Worm (Caenorhabditis elegans) whole organism, L4 larva: ENCODE data around the gene srh-22.

Experiments
- D1046.2 ChIP-seq: fragments of 200-800 bp; sonication (Bioruptor generic); IDR thresholded peaks from 2 replicates; pipeline ENCODE4 v1.3.6; 2022; ENCODE audit warnings: missing genetic modification characterization, missing compliant biosample characterization
- F49E8.2 ChIP-seq: sonication (generic microtip); optimal IDR thresholded peaks from 2 replicates; lab custom pipeline; 2016; ENCODE audit warnings: missing compliant biosample characterization, mild to moderate bottlenecking, missing genetic modification characterization, borderline replicate concordance
- Y105C5A.15 ChIP-seq: fragments of 200-800 bp; sonication (Bioruptor generic); IDR thresholded peaks from 2 replicates; pipeline ENCODE4 v1.3.6; 2022; ENCODE audit warnings: missing genetic modification characterization, missing compliant biosample characterization
- Y48G9A.11 ChIP-seq: fragments of 200-800 bp; sonication (Bioruptor generic); IDR thresholded peaks from 2 replicates; pipeline ENCODE4 v1.3.6; 2022; ENCODE audit warnings: missing genetic modification reagents, missing genetic modification characterization, missing compliant biosample characterization
- ZK337.2 ChIP-seq: fragments of 200-800 bp; sonication (Bioruptor generic); IDR thresholded peaks from 2 replicates; pipeline ENCODE4 v1.3.6; 2022; ENCODE audit warnings: missing genetic modification reagents, missing genetic modification characterization, missing compliant biosample characterization
- attf-4 ChIP-seq: sonication (generic microtip); optimal IDR thresholded peaks from 3 replicates; lab custom pipeline; 2017; ENCODE audit warnings: missing biosample characterization, missing genetic modification characterization
- ceh-28 ChIP-seq: fragments of 150-350 bp; optimal IDR thresholded peaks from 2 replicates; lab custom pipeline; 2014; ENCODE audit warnings: missing biosample characterization, missing genetic modification reagents, missing genetic modification characterization
- daf-16 ChIP-seq, 3 experiments: sonication (generic microtip); optimal IDR thresholded peaks; 2 replicates each; lab custom pipeline; 2016 to 2017; ENCODE audit warnings: missing genetic modification characterization in 3 of 3, missing genetic modification reagents in 3 of 3, mild to moderate bottlenecking in 2 of 3, missing compliant biosample characterization in 2 of 3, missing biosample characterization in 1 of 3, moderate library complexity in 1 of 3
- daf-19 ChIP-seq: fragments of 200-800 bp; sonication (Bioruptor generic); conservative IDR thresholded peaks from 2 replicates; pipeline ENCODE4 v1.3.6; 2022; ENCODE audit warnings: missing genetic modification characterization, missing compliant biosample characterization
- dmd-6 ChIP-seq: fragments of 200-800 bp; sonication (Bioruptor generic); IDR thresholded peaks from 2 replicates; pipeline ENCODE4 v1.3.6; 2022; ENCODE audit warnings: missing genetic modification reagents, missing genetic modification characterization, missing compliant biosample characterization
- dve-1 ChIP-seq: sonication (generic microtip); optimal IDR thresholded peaks from 2 replicates; lab custom pipeline; 2017; ENCODE audit warnings: antibody characterized with exemption, mild to moderate bottlenecking, missing genetic modification characterization, missing compliant biosample characterization; ENCODE audit not compliant: insufficient read depth
- hlh-11 ChIP-seq: fragments of 200-800 bp; sonication (Bioruptor generic); optimal IDR thresholded peaks from 2 replicates; lab custom pipeline; 2018; ENCODE audit warnings: mild to moderate bottlenecking, missing genetic modification characterization, missing compliant biosample characterization
- hlh-30 ChIP-seq: sonication (generic microtip); optimal IDR thresholded peaks from 2 replicates; lab custom pipeline; 2017; ENCODE audit warnings: antibody characterized with exemption, mild to moderate bottlenecking, missing genetic modification characterization, missing compliant biosample characterization; ENCODE audit not compliant: insufficient read depth
- hmg-1.1 ChIP-seq: fragments of 200-800 bp; sonication (Bioruptor generic); IDR thresholded peaks from 2 replicates; pipeline ENCODE4 v1.3.6; 2022; ENCODE audit warnings: missing genetic modification reagents, missing genetic modification characterization, missing compliant biosample characterization
- jun-1 ChIP-seq: fragments of 150-350 bp; optimal IDR thresholded peaks from 2 replicates; lab custom pipeline; 2014; ENCODE audit warnings: missing biosample characterization, missing genetic modification reagents, missing genetic modification characterization
- lin-1 ChIP-seq: fragments of 200-800 bp; sonication (Bioruptor generic); IDR thresholded peaks from 2 replicates; pipeline ENCODE4 v1.3.6; 2022; ENCODE audit warnings: missing genetic modification reagents, missing genetic modification characterization, missing compliant biosample characterization
- lin-13 ChIP-seq: fragments of 150-350 bp; optimal IDR thresholded peaks from 2 replicates; lab custom pipeline; 2014; ENCODE audit warnings: missing biosample characterization, missing genetic modification reagents, missing genetic modification characterization
- lin-15B ChIP-seq: fragments of 150-350 bp; sonication (generic microtip); optimal IDR thresholded peaks from 3 replicates; lab custom pipeline; 2014; ENCODE audit warnings: missing biosample characterization, missing genetic modification characterization
- lin-29 ChIP-seq: fragments of 200-800 bp; sonication (Bioruptor generic); IDR thresholded peaks from 2 replicates; pipeline ENCODE4 v1.3.6; 2022; ENCODE audit warnings: missing genetic modification reagents, missing genetic modification characterization, missing compliant biosample characterization
- lin-38 ChIP-seq: fragments of 200-800 bp; sonication (Bioruptor generic); IDR thresholded peaks from 2 replicates; pipeline ENCODE4 v1.3.6; 2022; ENCODE audit warnings: missing genetic modification reagents, missing genetic modification characterization, missing compliant biosample characterization
- madf-9 ChIP-seq: fragments of 200-800 bp; sonication (Bioruptor generic); conservative IDR thresholded peaks from 2 replicates; pipeline ENCODE4 v1.3.6; 2022; ENCODE audit warnings: missing genetic modification reagents, missing genetic modification characterization, missing compliant biosample characterization
- mep-1 ChIP-seq: fragments of 150-350 bp; sonication (generic microtip); optimal IDR thresholded peaks from 3 replicates; lab custom pipeline; 2014; ENCODE audit warnings: missing biosample characterization, missing genetic modification characterization
- nhr-10 ChIP-seq: fragments of 150-350 bp; optimal IDR thresholded peaks from 2 replicates; lab custom pipeline; 2014; ENCODE audit warnings: missing biosample characterization, missing genetic modification characterization
- nhr-102 ChIP-seq: sonication (generic microtip); optimal IDR thresholded peaks from 2 replicates; lab custom pipeline; 2016; ENCODE audit warnings: mild to moderate bottlenecking, missing genetic modification characterization, moderate library complexity, missing compliant biosample characterization
- nhr-11 ChIP-seq: fragments of 150-350 bp; optimal IDR thresholded peaks from 2 replicates; lab custom pipeline; 2014; ENCODE audit warnings: missing biosample characterization, missing genetic modification characterization
- nhr-28 ChIP-seq: fragments of 150-350 bp; optimal IDR thresholded peaks from 2 replicates; lab custom pipeline; 2014; ENCODE audit warnings: missing biosample characterization, missing genetic modification characterization
- nhr-41 ChIP-seq: fragments of 200-800 bp; sonication (Bioruptor generic); IDR thresholded peaks from 2 replicates; pipeline ENCODE4 v1.3.6; 2022; ENCODE audit warnings: missing genetic modification reagents, missing genetic modification characterization, missing compliant biosample characterization
- nhr-77 ChIP-seq: fragments of 150-350 bp; optimal IDR thresholded peaks from 2 replicates; lab custom pipeline; 2014; ENCODE audit warnings: missing biosample characterization, missing genetic modification characterization
- pha-4 ChIP-seq, 2 experiments: fragments of 150-350 bp in 1 of 2; fragments of 200-800 bp in 1 of 2; sonication (Bioruptor generic) in 1 of 2; IDR thresholded peaks in 1 of 2; optimal IDR thresholded peaks in 1 of 2; 2 replicates each; pipeline versions ENCODE4 v1.3.6 to Lab custom; 2014 to 2022; ENCODE audit warnings: missing genetic modification characterization in 2 of 2, missing genetic modification reagents in 2 of 2, missing biosample characterization in 1 of 2, missing compliant biosample characterization in 1 of 2
- pqm-1 ChIP-seq: sonication (generic microtip); optimal IDR thresholded peaks from 2 replicates; lab custom pipeline; 2017; ENCODE audit warnings: missing biosample characterization, missing genetic modification characterization
- set-16 ChIP-seq: fragments of 200-800 bp; sonication (Bioruptor generic); IDR thresholded peaks from 2 replicates; pipeline ENCODE4 v1.3.6; 2022; ENCODE audit warnings: missing genetic modification reagents, missing genetic modification characterization, missing compliant biosample characterization
- snpc-1.2 ChIP-seq: fragments of 200-800 bp; sonication (Bioruptor generic); IDR thresholded peaks from 2 replicates; pipeline ENCODE4 v1.3.6; 2022; ENCODE audit warnings: missing genetic modification reagents, missing genetic modification characterization, missing compliant biosample characterization
- spr-3 ChIP-seq: fragments of 200-800 bp; sonication (Bioruptor generic); optimal IDR thresholded peaks from 2 replicates; lab custom pipeline; 2018; ENCODE audit warnings: mild to moderate bottlenecking, missing genetic modification characterization, missing compliant biosample characterization
- unc-130 ChIP-seq: sonication (generic microtip); optimal IDR thresholded peaks from 2 replicates; lab custom pipeline; 2016; ENCODE audit warnings: missing genetic modification reagents, missing genetic modification characterization, missing compliant biosample characterization
- unc-62 ChIP-seq, 3 experiments: fragments of 150-350 bp in 1 of 3; sonication (generic microtip); optimal IDR thresholded peaks in 2 of 3; peaks in 1 of 3; 1 replicate in 1 of 3; 2 replicates in 2 of 3; lab custom pipeline; 2014 to 2017; ENCODE audit warnings: missing biosample characterization in 3 of 3, missing genetic modification characterization in 3 of 3, missing genetic modification reagents in 3 of 3, missing genotype in 1 of 3
- vab-7 ChIP-seq: fragments of 200-800 bp; sonication (Bioruptor generic); IDR thresholded peaks from 2 replicates; pipeline ENCODE4 v1.3.6; 2022; ENCODE audit warnings: missing genetic modification reagents, missing genetic modification characterization, missing compliant biosample characterization
- zag-1 ChIP-seq: fragments of 150-350 bp; optimal IDR thresholded peaks from 2 replicates; lab custom pipeline; 2014; ENCODE audit warnings: missing biosample characterization, missing genetic modification characterization
- ztf-11 ChIP-seq: fragments of 150-350 bp; optimal IDR thresholded peaks from 2 replicates; lab custom pipeline; 2014; ENCODE audit warnings: missing biosample characterization, missing genetic modification characterization
- ztf-7 ChIP-seq: fragments of 150-350 bp; optimal IDR thresholded peaks from 2 replicates; lab custom pipeline; 2014; ENCODE audit warnings: missing biosample characterization, missing genetic modification characterization

Gene srh-22

DNA sequence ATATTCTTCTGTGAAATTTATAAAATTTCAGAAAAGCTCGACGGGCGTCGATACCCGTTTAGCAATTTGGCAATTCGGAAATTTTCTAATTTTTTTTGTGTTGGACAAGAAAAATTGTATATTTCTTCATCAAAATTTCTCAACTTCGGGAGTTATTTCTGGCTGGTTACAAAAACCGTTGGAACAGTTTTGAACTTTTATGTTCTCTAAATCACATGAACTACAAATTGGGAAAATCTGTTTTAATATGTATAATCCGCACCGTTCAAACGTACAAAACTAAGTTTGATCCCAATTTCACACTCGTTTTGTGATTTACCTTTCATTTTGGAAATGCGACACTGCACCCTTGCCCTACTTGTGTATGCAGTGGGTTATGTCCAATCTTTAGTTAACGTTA is 36.8 kb upstream of the srh-22 start, which contains the start of gene T19H12.3:
Gene T19H12.3, plus strand, starts transcription at position 301 of the 400 bp plus-strand sequence.
- TF ChIP-seq pha-4 (GFP tag; IDR thresholded peaks at IDR 0.05; lab: Robert Waterston, UW) (no peak), pha-4 (tag; optimal IDR thresholded peaks at IDR 0.05; lab: Kevin White, UChicago) (no peak), ceh-28 (tag; lab: Kevin White, UChicago) (no peak), jun-1 (tag; lab: Kevin White, UChicago) (no peak), nhr-10 (no peak), nhr-77 (tag; lab: Kevin White, UChicago) (no peak), set-16 (GFP tag; lab: Robert Waterston, UW) (no peak), ZK337.2 (GFP tag; lab: Robert Waterston, UW) (no peak), zag-1 (tag; lab: Kevin White, UChicago) (no peak), mep-1 (tag; lab: Kevin White, UChicago) (no peak), hmg-1.1 (GFP tag; lab: Robert Waterston, UW) (no peak), madf-9 (GFP tag; lab: Robert Waterston, UW) (no peak), nhr-41 (GFP tag; lab: Robert Waterston, UW) (no peak), nhr-11 (tag; lab: Kevin White, UChicago) (no peak), unc-62 (GFP tag; optimal IDR thresholded peaks at IDR 0.05 in 1 of 2; lab: Kevin White, UChicago) (no peak), unc-62 (tag; optimal IDR thresholded peaks at IDR 0.05; lab: Kevin White, UChicago) (no peak), daf-19 (no peak), ztf-11 (no peak), D1046.2 (GFP tag; lab: Robert Waterston, UW) (no peak), lin-15B (no peak)

DNA sequence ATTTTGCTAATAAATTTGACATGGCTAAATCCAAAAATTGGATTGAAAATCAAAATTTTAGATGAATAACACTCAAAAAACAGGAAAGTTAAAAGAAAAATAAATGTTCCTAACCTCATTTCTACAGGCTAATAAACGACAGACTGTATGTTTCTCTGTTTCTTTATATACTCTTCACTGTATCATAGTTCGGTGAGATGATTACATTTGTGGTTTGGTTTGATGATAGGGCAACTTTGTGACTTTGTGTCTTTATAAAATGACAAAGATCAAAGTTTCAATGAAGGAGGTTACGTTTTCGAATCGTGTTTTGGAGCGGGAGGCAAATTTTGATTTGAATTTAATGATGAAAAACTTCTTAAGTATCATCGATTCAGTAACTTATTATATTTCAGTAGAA is 32.6 kb upstream of the srh-22 start, which contains the start of gene ugt-12:
Gene ugt-12, minus strand, starts transcription at position 153 of the 400 bp plus-strand sequence.
- TF ChIP-seq ztf-7 (tag; lab: Kevin White, UChicago) (peak; percentile 57), daf-16 (GFP tag; optimal IDR thresholded peaks at IDR 0.05; lab: Kevin White, UChicago) (no peak), daf-16 (tag; optimal IDR thresholded peaks at IDR 0.05; lab: Kevin White, UChicago) (peak; percentile 54), hlh-30 (tag; lab: Kevin White, UChicago) (peak; percentile 18), hlh-11 (tag; lab: Kevin White, UChicago) (peak; percentile 37), nhr-102 (tag; lab: Kevin White, UChicago) (peak; percentile 28), spr-3 (GFP tag; lab: Kevin White, UChicago) (no peak), lin-1 (GFP tag; lab: Robert Waterston, UW) (no peak), dmd-6 (peak; percentile 60), dve-1 (tag; lab: Kevin White, UChicago) (peak; percentile 35), nhr-77 (tag; lab: Kevin White, UChicago) (peak; percentile 58), nhr-28 (tag; lab: Kevin White, UChicago) (peak; percentile 93), mep-1 (tag; lab: Kevin White, UChicago) (peak; percentile 18), pqm-1 (tag; lab: Kevin White, UChicago) (peak; percentile 71), attf-4 (tag; lab: Kevin White, UChicago) (no peak)
- TF ChIP-seq, all 104 proteins: peak for 11

DNA sequence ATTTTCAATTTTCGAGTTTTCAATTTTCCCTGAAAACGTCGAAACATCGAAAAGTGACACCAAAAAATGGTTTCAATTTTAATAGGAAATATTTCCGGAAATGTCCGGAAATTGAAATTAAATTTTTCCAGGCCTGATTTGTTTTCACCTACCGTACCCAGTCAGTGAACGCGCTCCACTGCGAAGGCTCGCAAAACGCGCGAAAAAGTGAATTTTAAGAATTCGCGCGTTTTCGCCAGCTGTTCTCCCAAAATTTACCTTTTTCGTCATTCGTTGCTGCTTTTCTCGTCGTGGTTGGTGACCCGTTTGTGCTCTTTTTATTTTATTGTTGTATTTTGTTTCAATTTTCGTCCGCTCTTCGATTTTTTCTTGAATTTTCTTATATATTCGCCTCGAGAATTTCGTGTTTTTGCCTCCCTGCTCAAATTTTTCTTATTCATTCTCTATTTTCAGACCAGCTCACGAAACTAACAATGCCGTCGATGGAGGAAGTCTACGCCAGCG is 32.1 kb upstream of the srh-22 start, which contains the start of gene T19H12.2:
Gene T19H12.2, plus strand, starts transcription at position 454 of the 504 bp plus-strand sequence.
- TF ChIP-seq Y48G9A.11 (GFP tag; lab: Robert Waterston, UW) (peak; percentile 87), lin-38 (GFP tag; lab: Robert Waterston, UW) (peak; percentile 98), unc-130 (GFP tag; lab: Kevin White, UChicago) (peak; percentile 91), hlh-11 (tag; lab: Kevin White, UChicago) (no peak), F49E8.2 (tag; lab: Kevin White, UChicago) (peak; percentile 85), lin-15B (no peak), lin-13 (GFP tag; lab: Kevin White, UChicago) (peak; percentile 32), vab-7 (GFP tag; lab: Robert Waterston, UW) (peak; percentile 18; the same call in 1 of the 2 replicates), nhr-41 (GFP tag; lab: Robert Waterston, UW) (no peak), Y105C5A.15 (GFP tag; lab: Robert Waterston, UW) (no peak), lin-29 (GFP tag; lab: Robert Waterston, UW) (no peak), snpc-1.2 (GFP tag; lab: Robert Waterston, UW) (peak; percentile 78)
